Worm (Caenorhabditis elegans): ENCODE results near the gene cpt-5.

- no peak for TF ChIP-seq dao-5 (tag; optimal IDR thresholded peaks at IDR 0.05)
- no peak for TF ChIP-seq W03F9.2 (tag; optimal IDR thresholded peaks at IDR 0.05)
These were observed 22.8 kb upstream of the cpt-5 start, which contains the start of gene hpx-2 for ce11 chrV:13850170-13850569.

Measured in whole organism, L4/young adult.